Worm (Caenorhabditis elegans): ENCODE data around the gene Y67D2.2.

DNA sequence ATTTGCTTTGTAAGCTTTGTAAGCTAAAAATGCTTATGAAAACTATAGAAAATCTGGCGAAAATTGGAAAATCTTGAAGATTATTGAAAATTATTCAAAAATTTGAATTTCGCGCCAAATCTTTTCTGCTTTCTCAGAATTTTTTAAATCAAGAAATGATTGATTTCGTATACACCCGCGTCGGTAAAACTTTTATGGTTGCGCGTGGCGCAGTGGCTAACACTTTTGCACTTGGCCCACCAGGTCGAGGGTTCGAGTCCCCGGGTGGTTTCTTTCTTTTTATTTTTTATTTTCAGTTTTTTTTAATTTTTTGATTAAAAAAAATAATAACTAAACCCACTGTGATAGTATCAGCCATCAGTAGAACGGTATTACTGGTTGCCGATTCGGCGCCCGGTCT is 40.3 kb downstream of the Y67D2.2 start:
- no peak for TF ChIP-seq F13H6.1 (tag; optimal IDR thresholded peaks at IDR 0.05)
- no peak for TF ChIP-seq ceh-30 (tag; optimal IDR thresholded peaks at IDR 0.05)
- no peak for TF ChIP-seq hlh-8 (tag; optimal IDR thresholded peaks at IDR 0.05)
- no peak for TF ChIP-seq tbx-2 (tag; optimal IDR thresholded peaks at IDR 0.05)
- TF ChIP-seq sdc-2 (tag; optimal IDR thresholded peaks at IDR 0.05), result no peak
- TF ChIP-seq elt-2 (tag; optimal IDR thresholded peaks at IDR 0.05), result no peak
- no peak for TF ChIP-seq elt-4 (tag; optimal IDR thresholded peaks at IDR 0.05)
- TF ChIP-seq tbx-7 (tag; optimal IDR thresholded peaks at IDR 0.05), result no peak
- TF ChIP-seq ztf-16 (tag; optimal IDR thresholded peaks at IDR 0.05), result no peak
- TF ChIP-seq ama-1 (optimal IDR thresholded peaks at IDR 0.05), result no peak
- TF ChIP-seq pha-2 (tag; optimal IDR thresholded peaks at IDR 0.05), result no peak
